Fruit fly (Drosophila melanogaster) whole organism, embryonic: ENCODE data around the gene CG13085.

Experiments
- CG10321 ChIP-seq: fragments of 200-800 bp; sonication (Bioruptor generic); IDR thresholded peaks from 2 replicates; pipeline ENCODE4 v1.3.6; 2022; ENCODE audit warnings: missing biosample characterization, missing genetic modification characterization
- CG11723 ChIP-seq: fragments of 200-800 bp; sonication (Bioruptor generic); optimal IDR thresholded peaks from 2 replicates; lab custom pipeline; 2017; ENCODE audit warnings: missing biosample characterization, mild to moderate bottlenecking, missing genetic modification characterization
- CG12155 ChIP-seq: fragments of 200-800 bp; sonication (Bioruptor generic); optimal IDR thresholded peaks from 3 replicates; lab custom pipeline; 2016; ENCODE audit warnings: missing biosample characterization, missing genetic modification characterization
- CG12299 ChIP-seq: fragments of 200-800 bp; sonication (Bioruptor generic); optimal IDR thresholded peaks from 2 replicates; lab custom pipeline; 2018; ENCODE audit warnings: missing biosample characterization, mild to moderate bottlenecking, missing genetic modification characterization
- CG12391 ChIP-seq: fragments of 200-800 bp; sonication (Bioruptor generic); optimal IDR thresholded peaks from 3 replicates; lab custom pipeline; 2018; ENCODE audit warnings: missing biosample characterization, mild to moderate bottlenecking, missing genetic modification characterization, moderate library complexity
- CG12744 ChIP-seq: fragments of 200-800 bp; sonication (Bioruptor generic); optimal IDR thresholded peaks from 2 replicates; lab custom pipeline; 2016; ENCODE audit warnings: missing biosample characterization, missing genetic modification characterization
- CG16813 ChIP-seq: fragments of 200-800 bp; sonication (Bioruptor generic); IDR thresholded peaks from 3 replicates; pipeline ENCODE4 v1.3.6; 2022; ENCODE audit warnings: missing biosample characterization, missing genetic modification characterization; ENCODE audit not compliant: partially characterized antibody
- CG43689 ChIP-seq: fragments of 200-800 bp; sonication (Bioruptor generic); IDR thresholded peaks from 2 replicates; pipeline ENCODE4 v1.3.6; 2022; ENCODE audit warnings: missing biosample characterization, missing genetic modification characterization
- CG4424 ChIP-seq: fragments of 200-800 bp; sonication (Bioruptor generic); optimal IDR thresholded peaks from 3 replicates; lab custom pipeline; 2016; ENCODE audit warnings: missing biosample characterization, missing genetic modification characterization
- CG6254 ChIP-seq: fragments of 200-800 bp; sonication (Bioruptor generic); optimal IDR thresholded peaks from 3 replicates; lab custom pipeline; 2017; ENCODE audit warnings: mild to moderate bottlenecking, missing biosample characterization, missing genetic modification reagents, missing genetic modification characterization
- CG7839 ChIP-seq: fragments of 200-800 bp; sonication (Bioruptor generic); optimal IDR thresholded peaks from 3 replicates; lab custom pipeline; 2018; ENCODE audit warnings: missing biosample characterization, mild to moderate bottlenecking, missing genetic modification characterization, moderate library complexity
- CG7963 ChIP-seq: fragments of 200-800 bp; sonication (Bioruptor generic); IDR thresholded peaks from 3 replicates; pipeline ENCODE4 v1.3.6; 2022; ENCODE audit warnings: missing biosample characterization, missing genetic modification characterization; ENCODE audit not compliant: partially characterized antibody
- CrebB ChIP-seq: fragments of 200-800 bp; sonication (Bioruptor generic); optimal IDR thresholded peaks from 3 replicates; lab custom pipeline; 2018; ENCODE audit warnings: missing biosample characterization, mild to moderate bottlenecking, missing genetic modification characterization
- Dip2 ChIP-seq: fragments of 200-800 bp; sonication (Bioruptor generic); IDR thresholded peaks from 2 replicates; pipeline ENCODE4 v1.3.6; 2022; ENCODE audit warnings: missing biosample characterization, missing genetic modification characterization
- Fer3 ChIP-seq: fragments of 200-800 bp; sonication (Bioruptor generic); optimal IDR thresholded peaks from 2 replicates; lab custom pipeline; 2018; ENCODE audit warnings: missing biosample characterization, mild to moderate bottlenecking, missing genetic modification characterization, moderate library complexity
- Hmx ChIP-seq: fragments of 200-800 bp; sonication (Bioruptor generic); optimal IDR thresholded peaks from 2 replicates; lab custom pipeline; 2016; ENCODE audit warnings: missing biosample characterization, missing genetic modification characterization
- Hr39 ChIP-seq: fragments of >200 bp; optimal IDR thresholded peaks from 2 replicates; lab custom pipeline; 2017
- Kr ChIP-seq: fragments of 200-800 bp; sonication (Bioruptor generic); optimal IDR thresholded peaks from 2 replicates; lab custom pipeline; 2017; ENCODE audit warnings: missing biosample characterization, mild to moderate bottlenecking, missing genetic modification characterization
- MBD-R2 ChIP-seq: fragments of 200-800 bp; sonication (Bioruptor generic); IDR thresholded peaks from 2 replicates; pipeline ENCODE4 v1.3.6; 2022; ENCODE audit warnings: missing biosample characterization, missing genetic modification characterization
- Med ChIP-seq: fragments of 200-800 bp; sonication (Bioruptor generic); peaks from one replicate; lab custom pipeline; 2016; ENCODE audit warnings: missing biosample characterization, missing genetic modification characterization, mild to moderate bottlenecking, inconsistent platforms, moderate library complexity
- Mes4 ChIP-seq: fragments of 200-800 bp; sonication (Bioruptor generic); optimal IDR thresholded peaks from 2 replicates; lab custom pipeline; 2016; ENCODE audit warnings: missing biosample characterization, missing genetic modification characterization
- Nf-YA ChIP-seq: fragments of 200-800 bp; sonication (Bioruptor generic); IDR thresholded peaks from 2 replicates; pipeline ENCODE4 v1.3.6; 2022; ENCODE audit warnings: missing biosample characterization, missing genetic modification characterization
- Ravus ChIP-seq: fragments of 200-800 bp; sonication (Bioruptor generic); IDR thresholded peaks from 2 replicates; pipeline ENCODE4 v1.3.6; 2022; ENCODE audit warnings: missing biosample characterization, missing genetic modification characterization
- Side ChIP-seq: fragments of 200-800 bp; sonication (Bioruptor generic); optimal IDR thresholded peaks from 2 replicates; lab custom pipeline; 2016; ENCODE audit warnings: missing biosample characterization, missing genetic modification characterization
- Spps ChIP-seq: fragments of 200-800 bp; sonication (Bioruptor generic); optimal IDR thresholded peaks from 2 replicates; lab custom pipeline; 2018; ENCODE audit warnings: missing biosample characterization, mild to moderate bottlenecking, missing genetic modification characterization
- Stat92E ChIP-seq, 3 experiments: fragments of >200 bp in 2 of 3; fragments of 200-800 bp in 1 of 3; sonication (Bioruptor generic) in 1 of 3; optimal IDR thresholded peaks; 2 replicates each; lab custom pipeline; 2017 to 2019; ENCODE audit warnings: missing biosample characterization in 3 of 3, missing genetic modification characterization in 3 of 3, mild to moderate bottlenecking in 1 of 3, moderate library complexity in 1 of 3
- Xbp1 ChIP-seq: fragments of 200-800 bp; sonication (Bioruptor generic); optimal IDR thresholded peaks from 3 replicates; lab custom pipeline; 2016; ENCODE audit warnings: missing biosample characterization, mild to moderate bottlenecking, missing genetic modification characterization
- al ChIP-seq: fragments of 200-800 bp; sonication (Bioruptor generic); IDR thresholded peaks from 2 replicates; pipeline ENCODE4 v1.3.6; 2022; ENCODE audit warnings: missing biosample characterization, missing genetic modification characterization
- croc ChIP-seq: fragments of 200-800 bp; sonication (Bioruptor generic); conservative IDR thresholded peaks from 3 replicates; pipeline ENCODE4 v1.3.6; 2022; ENCODE audit warnings: missing biosample characterization, missing genetic modification characterization
- dmrt99B ChIP-seq: fragments of 200-800 bp; sonication (Bioruptor generic); optimal IDR thresholded peaks from 2 replicates; lab custom pipeline; 2018; ENCODE audit warnings: missing biosample characterization, mild to moderate bottlenecking, missing genetic modification characterization, moderate library complexity
- eve ChIP-seq, 2 experiments: fragments of >200 bp; optimal IDR thresholded peaks; 2 replicates each; lab custom pipeline; 2017; ENCODE audit warnings: missing biosample characterization in 2 of 2, missing genetic modification characterization in 2 of 2
- exex ChIP-seq: fragments of 200-800 bp; sonication (Bioruptor generic); optimal IDR thresholded peaks from 4 replicates; lab custom pipeline; 2018; ENCODE audit warnings: missing biosample characterization, mild to moderate bottlenecking, missing genetic modification characterization, moderate library complexity
- fru ChIP-seq: fragments of >200 bp; optimal IDR thresholded peaks from 2 replicates; lab custom pipeline; 2017
- ftz-f1 ChIP-seq: fragments of 200-800 bp; sonication (Bioruptor generic); optimal IDR thresholded peaks from 2 replicates; lab custom pipeline; 2016; ENCODE audit warnings: missing biosample characterization, missing genetic modification characterization
- her ChIP-seq: fragments of 200-800 bp; sonication (Bioruptor generic); optimal IDR thresholded peaks from 2 replicates; lab custom pipeline; 2016; ENCODE audit warnings: missing biosample characterization, missing genetic modification characterization
- knrl ChIP-seq: fragments of 200-800 bp; sonication (Bioruptor generic); IDR thresholded peaks from 3 replicates; pipeline ENCODE4 v1.3.6; 2022; ENCODE audit warnings: missing biosample characterization, missing genetic modification characterization; ENCODE audit not compliant: partially characterized antibody
- lbe ChIP-seq: fragments of 200-800 bp; sonication (Bioruptor generic); optimal IDR thresholded peaks from 2 replicates; lab custom pipeline; 2016; ENCODE audit warnings: missing biosample characterization, mild to moderate bottlenecking, missing genetic modification characterization
- luna ChIP-seq: fragments of 200-800 bp; sonication (Bioruptor generic); optimal IDR thresholded peaks from 2 replicates; lab custom pipeline; 2016; ENCODE audit warnings: missing biosample characterization, missing genetic modification characterization
- nau ChIP-seq: fragments of 200-800 bp; sonication (Bioruptor generic); optimal IDR thresholded peaks from 3 replicates; lab custom pipeline; 2017; ENCODE audit warnings: missing biosample characterization, mild to moderate bottlenecking, missing genetic modification characterization, missing genetic modification reagents
- pfk ChIP-seq: fragments of 200-800 bp; sonication (Bioruptor generic); optimal IDR thresholded peaks from 2 replicates; lab custom pipeline; 2018; ENCODE audit warnings: missing biosample characterization, mild to moderate bottlenecking, missing genetic modification characterization, moderate library complexity
- prd ChIP-seq, 3 experiments: fragments of >200 bp in 2 of 3; fragments of 200-800 bp in 1 of 3; sonication (Bioruptor generic) in 1 of 3; optimal IDR thresholded peaks in 2 of 3; IDR thresholded peaks in 1 of 3; 2 replicates in 2 of 3; 3 replicates in 1 of 3; pipeline versions ENCODE4 v1.3.6 to Lab custom; 2017 to 2022; ENCODE audit warnings: missing biosample characterization in 1 of 3, missing genetic modification characterization in 1 of 3
- run ChIP-seq: fragments of 200-800 bp; sonication (Bioruptor generic); optimal IDR thresholded peaks from 3 replicates; lab custom pipeline; 2018; ENCODE audit warnings: missing biosample characterization, mild to moderate bottlenecking, missing genetic modification characterization
- schlank ChIP-seq: fragments of 200-800 bp; sonication (Bioruptor generic); optimal IDR thresholded peaks from 2 replicates; lab custom pipeline; 2018; ENCODE audit warnings: missing biosample characterization, mild to moderate bottlenecking, missing genetic modification characterization
- sens-2 ChIP-seq: fragments of 200-800 bp; sonication (Bioruptor generic); IDR thresholded peaks from 2 replicates; pipeline ENCODE4 v1.3.6; 2022; ENCODE audit warnings: missing biosample characterization, missing genetic modification characterization
- sim ChIP-seq: fragments of 200-800 bp; sonication (Bioruptor generic); IDR thresholded peaks from 2 replicates; pipeline ENCODE4 v1.3.6; 2022; ENCODE audit warnings: missing biosample characterization, missing genetic modification characterization
- sisA ChIP-seq: fragments of 200-800 bp; sonication (Bioruptor generic); IDR thresholded peaks from 2 replicates; pipeline ENCODE4 v1.3.6; 2022; ENCODE audit warnings: missing biosample characterization, missing genetic modification characterization
- so ChIP-seq: fragments of 200-800 bp; sonication (Bioruptor generic); IDR thresholded peaks from 3 replicates; pipeline ENCODE4 v1.3.6; 2022; ENCODE audit warnings: missing biosample characterization, missing genetic modification characterization
- trh ChIP-seq: fragments of 200-800 bp; sonication (Bioruptor generic); optimal IDR thresholded peaks from 2 replicates; lab custom pipeline; 2016; ENCODE audit warnings: missing biosample characterization, missing genetic modification characterization
- zfh2 ChIP-seq: fragments of 200-800 bp; sonication (Bioruptor generic); optimal IDR thresholded peaks from 2 replicates; lab custom pipeline; 2016; ENCODE audit warnings: missing biosample characterization, missing genetic modification characterization

CG13085 gene

dm6 chr2L:19377129-19378083 is 46.4 kb upstream of the CG13085 start:
- TF ChIP-seq Spps (tag; lab: Kevin White, UChicago), result peak; percentile 36
- peak in 1 of 2 experiments; percentile 1 for TF ChIP-seq eve (GFP tag; optimal IDR thresholded peaks at IDR 0.05; lab: Kevin White, UChicago)
- no peak for TF ChIP-seq Stat92E (GFP tag; optimal IDR thresholded peaks at IDR 0.05; lab: Kevin White, UChicago)
- TF ChIP-seq pfk (GFP tag; lab: Kevin White, UChicago), result no peak
- no peak for TF ChIP-seq exex
- TF ChIP-seq CrebB (tag; lab: Kevin White, UChicago), result no peak
- TF ChIP-seq nau (GFP tag; lab: Kevin White, UChicago), result no peak
- no peak for TF ChIP-seq al (GFP tag; lab: Robert Waterston, UW)
- TF ChIP-seq Hmx, result no peak
- TF ChIP-seq Mes4 (GFP tag; lab: Kevin White, UChicago), result peak; percentile 29
- no peak for TF ChIP-seq Kr (GFP tag; lab: Kevin White, UChicago)
- no peak for TF ChIP-seq CG43689 (GFP tag; lab: Robert Waterston, UW)
- TF ChIP-seq CG6254 (GFP tag; lab: Kevin White, UChicago), result peak; percentile 63
- peak; percentile 47 for TF ChIP-seq sisA (GFP tag; lab: Robert Waterston, UW)
- no peak for TF ChIP-seq CG7963
- TF ChIP-seq Xbp1 (GFP tag; lab: Kevin White, UChicago), result peak; percentile 30
- peak; percentile 23 for TF ChIP-seq Fer3
- TF ChIP-seq CG12299 (tag; lab: Kevin White, UChicago), result no peak
- peak; percentile 66 for TF ChIP-seq CG12391 (tag; lab: Kevin White, UChicago)
- TF ChIP-seq CG4424 (GFP tag; lab: Kevin White, UChicago), result peak; percentile 56
- TF ChIP-seq croc (GFP tag; lab: Robert Waterston, UW), result no peak; the same call in 1 of the 3 replicates
- no peak for TF ChIP-seq ftz-f1 (GFP tag; lab: Kevin White, UChicago)
- TF ChIP-seq run (tag; lab: Kevin White, UChicago), result no peak
- no peak for TF ChIP-seq zfh2 (GFP tag; lab: Kevin White, UChicago)
- TF ChIP-seq so (GFP tag; lab: Robert Waterston, UW), result no peak
- no peak for TF ChIP-seq CG11723 (GFP tag; lab: Kevin White, UChicago)
- no peak for TF ChIP-seq her (GFP tag; lab: Kevin White, UChicago)
- peak; percentile 62; the same call in 1 of the 2 replicates for TF ChIP-seq sens-2 (GFP tag; lab: Robert Waterston, UW)
- no peak for TF ChIP-seq CG12744 (GFP tag; lab: Kevin White, UChicago)
- TF ChIP-seq Nf-YA (GFP tag; lab: Robert Waterston, UW), result no peak; the same call in 1 of the 2 replicates
- TF ChIP-seq Dip2 (GFP tag; lab: Robert Waterston, UW), result no peak
- peak; percentile 33 for TF ChIP-seq CG12155
- TF ChIP-seq Med (GFP tag; lab: Kevin White, UChicago), result peak; percentile 78
- no peak for TF ChIP-seq Ravus (GFP tag; lab: Robert Waterston, UW)
- TF ChIP-seq Hr39 (lab: Kevin White, UChicago), result no peak
- no peak for TF ChIP-seq luna
- TF ChIP-seq sim (GFP tag; lab: Robert Waterston, UW), result 0 out of 2 replicates have a peak, but pooled peaks have one; percentile 14
- peak; percentile 51 for TF ChIP-seq dmrt99B
- TF ChIP-seq lbe (GFP tag; lab: Kevin White, UChicago), result no peak
- TF ChIP-seq prd (optimal IDR thresholded peaks at IDR 0.05; lab: Kevin White, UChicago), result no peak
- TF ChIP-seq prd (GFP tag; IDR thresholded peaks at IDR 0.05; lab: Robert Waterston, UW), result peak; percentile 89
- TF ChIP-seq MBD-R2 (GFP tag; lab: Robert Waterston, UW), result 0 out of 2 replicates have a peak, but pooled peaks have one; percentile 11
- no peak for TF ChIP-seq fru (lab: Kevin White, UChicago)
- TF ChIP-seq CG16813, result no peak
- no peak for TF ChIP-seq trh (GFP tag; lab: Kevin White, UChicago)
- TF ChIP-seq schlank (tag; lab: Kevin White, UChicago), result no peak
- peak; percentile 59 for TF ChIP-seq CG7839 (tag; lab: Kevin White, UChicago)
- TF ChIP-seq knrl, result no peak
- TF ChIP-seq CG10321 (GFP tag; lab: Robert Waterston, UW), result no peak
- TF ChIP-seq Side (GFP tag; lab: Kevin White, UChicago), result peak; percentile 35
